Fruit fly (Drosophila melanogaster) whole organism, pupa: ENCODE results near the gene CG31220.

Experiments
- CG10348 ChIP-seq: fragments of 200-800 bp; sonication (Bioruptor generic); IDR thresholded peaks from 2 replicates; pipeline ENCODE4 v1.3.6; 2022; ENCODE audit warnings: missing biosample characterization, missing genetic modification characterization
- CG12605 ChIP-seq: fragments of 200-800 bp; sonication (Bioruptor generic); IDR thresholded peaks from 2 replicates; pipeline ENCODE4 v1.3.6; 2022; ENCODE audit warnings: missing biosample characterization, missing genetic modification characterization
- CG13204 ChIP-seq: fragments of 200-800 bp; sonication (Bioruptor generic); optimal IDR thresholded peaks from 2 replicates; lab custom pipeline; 2018; ENCODE audit warnings: missing biosample characterization, mild to moderate bottlenecking, missing genetic modification characterization, moderate library complexity
- CG14655 ChIP-seq: fragments of 200-800 bp; sonication (Bioruptor generic); optimal IDR thresholded peaks from 3 replicates; lab custom pipeline; 2017; ENCODE audit warnings: mild to moderate bottlenecking, missing biosample characterization, missing genetic modification reagents, missing genetic modification characterization
- CG17806 ChIP-seq: fragments of 200-800 bp; sonication (Bioruptor generic); optimal IDR thresholded peaks from 2 replicates; lab custom pipeline; 2018; ENCODE audit warnings: missing biosample characterization, mild to moderate bottlenecking, missing genetic modification characterization, moderate library complexity
- CG32121 ChIP-seq: fragments of 200-800 bp; sonication (Bioruptor generic); IDR thresholded peaks from 2 replicates; pipeline ENCODE4 v1.3.6; 2022; ENCODE audit warnings: missing biosample characterization, missing genetic modification characterization
- CG4496 ChIP-seq: fragments of 200-800 bp; sonication (Bioruptor generic); IDR thresholded peaks from 3 replicates; pipeline ENCODE4 v1.3.6; 2022; ENCODE audit warnings: missing biosample characterization, missing genetic modification characterization
- CG8159 ChIP-seq: fragments of 200-800 bp; sonication (Bioruptor generic); optimal IDR thresholded peaks from 3 replicates; lab custom pipeline; 2018; ENCODE audit warnings: missing biosample characterization, mild to moderate bottlenecking, missing genetic modification characterization, moderate library complexity
- CG8301 ChIP-seq: fragments of 200-800 bp; sonication (Bioruptor generic); optimal IDR thresholded peaks from 2 replicates; lab custom pipeline; 2018; ENCODE audit warnings: missing biosample characterization, mild to moderate bottlenecking, missing genetic modification characterization
- CG9948 ChIP-seq: fragments of 200-800 bp; sonication (Bioruptor generic); optimal IDR thresholded peaks from 2 replicates; lab custom pipeline; 2018; ENCODE audit warnings: missing biosample characterization, mild to moderate bottlenecking, missing genetic modification characterization, moderate library complexity
- D1 ChIP-seq: fragments of 200-800 bp; sonication (Bioruptor generic); optimal IDR thresholded peaks from 2 replicates; lab custom pipeline; 2018; ENCODE audit warnings: missing biosample characterization, mild to moderate bottlenecking, missing genetic modification characterization, moderate library complexity
- EcR ChIP-seq: fragments of 200-800 bp; sonication (Bioruptor generic); optimal IDR thresholded peaks from 3 replicates; lab custom pipeline; 2019; ENCODE audit warnings: missing biosample characterization, missing genetic modification characterization, mild to moderate bottlenecking, moderate library complexity, missing genetic modification reagents
- Ets98B ChIP-seq: fragments of 200-800 bp; sonication (Bioruptor generic); IDR thresholded peaks from 2 replicates; pipeline ENCODE4 v1.3.6; 2022; ENCODE audit warnings: missing biosample characterization, missing genetic modification characterization
- Pif1A ChIP-seq: fragments of 200-800 bp; sonication (Bioruptor generic); optimal IDR thresholded peaks from 3 replicates; lab custom pipeline; 2016; ENCODE audit warnings: missing biosample characterization, missing genetic modification characterization
- Pif1B ChIP-seq: fragments of 200-800 bp; sonication (Bioruptor generic); optimal IDR thresholded peaks from 3 replicates; lab custom pipeline; 2016; ENCODE audit warnings: missing biosample characterization, missing genetic modification characterization
- fd96Ca ChIP-seq: fragments of 200-800 bp; sonication (Bioruptor generic); IDR thresholded peaks from 3 replicates; pipeline ENCODE4 v1.3.6; 2022; ENCODE audit warnings: missing biosample characterization, missing genetic modification characterization
- gl ChIP-seq: fragments of 200-800 bp; sonication (Bioruptor generic); optimal IDR thresholded peaks from 2 replicates; lab custom pipeline; 2018; ENCODE audit warnings: missing biosample characterization, mild to moderate bottlenecking, missing genetic modification characterization
- rn ChIP-seq: fragments of 200-800 bp; sonication (Bioruptor generic); IDR thresholded peaks from 2 replicates; pipeline ENCODE4 v1.3.6; 2022; ENCODE audit warnings: missing biosample characterization, missing genetic modification characterization

CG31220 gene

DNA sequence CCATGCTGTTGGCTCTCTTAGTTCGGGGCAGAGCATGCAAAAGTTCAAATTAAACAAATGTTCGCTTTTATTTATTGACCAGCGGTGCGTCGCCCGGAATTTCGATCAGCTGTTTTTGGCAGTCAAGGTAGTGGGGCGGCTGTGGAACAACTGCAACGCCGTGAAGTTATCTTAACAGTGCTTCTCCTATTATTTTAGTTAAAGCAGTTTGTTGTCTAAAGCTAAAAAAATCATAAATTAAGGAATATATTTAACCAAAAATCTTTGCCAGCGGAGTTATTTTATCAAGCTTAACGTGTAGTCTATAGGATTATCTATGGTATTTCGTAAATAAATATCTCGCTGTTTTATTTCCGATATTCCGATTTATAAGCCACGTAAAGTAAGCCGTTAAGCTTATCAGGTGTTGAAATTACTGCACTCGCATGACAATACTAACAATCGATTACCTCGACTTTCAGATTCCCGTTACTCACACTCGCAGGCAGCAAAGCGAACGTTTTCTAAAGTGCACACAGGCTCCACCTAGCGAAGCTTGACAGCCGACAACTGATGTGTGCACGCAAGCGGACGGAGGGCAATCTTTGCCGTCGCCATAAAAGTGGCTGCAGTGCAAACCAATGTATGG lies at the start of gene CG31220, which contains the start of gene CG6195:
Gene CG31220, plus strand, starts transcription at position 199 of the 628 bp plus-strand sequence.
Gene CG6195, minus strand, starts transcription at position 122 of the 628 bp plus-strand sequence.
- TF ChIP-seq D1 (no peak), CG32121 (GFP tag; lab: Robert Waterston, UW) (no peak), CG14655 (GFP tag; lab: Kevin White, UChicago) (no peak), fd96Ca (no peak), CG8301 (tag; lab: Kevin White, UChicago) (no peak), CG4496 (GFP tag; lab: Robert Waterston, UW) (peak; percentile 31; the same call in 1 of the 3 replicates), CG10348 (GFP tag; lab: Robert Waterston, UW) (no peak)

- TF ChIP-seq Pif1A (GFP tag; lab: Kevin White, UChicago) = no peak
- no peak for TF ChIP-seq rn (GFP tag; lab: Robert Waterston, UW)
- TF ChIP-seq fd96Ca = no peak
Observed at dm6 chr3R:19598855-19599254, 49.4 kb upstream of the CG31220 start, which contains the start of gene Cpr92A. Cpr92A (minus strand) TSS chr3R:19598955.

- TF ChIP-seq Pif1B (GFP tag; lab: Kevin White, UChicago) (no peak), Ets98B (GFP tag; lab: Robert Waterston, UW) (no peak), Pif1A (GFP tag; lab: Kevin White, UChicago) (no peak), CG10348 (GFP tag; lab: Robert Waterston, UW) (no peak), CG8159 (no peak), CG12605 (GFP tag; lab: Robert Waterston, UW) (no peak)
Observed at dm6 chr3R:19600335-19600734, 48.0 kb upstream of the CG31220 start, which contains the start of gene CG7333. CG7333 (plus strand) TSS chr3R:19600635.

- no peak for TF ChIP-seq fd96Ca
Observed at dm6 chr3R:19602996-19603395, 45.3 kb upstream of the CG31220 start, which contains the start of gene CG7342. CG7342 (plus strand) TSS chr3R:19603375.

dm6 chr3R:19606954-19607353 lies 41.3 kb upstream of the CG31220 start, which contains the start of gene CG17751:
CG17751 (plus strand) TSS chr3R:19607254.
- TF ChIP-seq Pif1B (GFP tag; lab: Kevin White, UChicago) = no peak

DNA sequence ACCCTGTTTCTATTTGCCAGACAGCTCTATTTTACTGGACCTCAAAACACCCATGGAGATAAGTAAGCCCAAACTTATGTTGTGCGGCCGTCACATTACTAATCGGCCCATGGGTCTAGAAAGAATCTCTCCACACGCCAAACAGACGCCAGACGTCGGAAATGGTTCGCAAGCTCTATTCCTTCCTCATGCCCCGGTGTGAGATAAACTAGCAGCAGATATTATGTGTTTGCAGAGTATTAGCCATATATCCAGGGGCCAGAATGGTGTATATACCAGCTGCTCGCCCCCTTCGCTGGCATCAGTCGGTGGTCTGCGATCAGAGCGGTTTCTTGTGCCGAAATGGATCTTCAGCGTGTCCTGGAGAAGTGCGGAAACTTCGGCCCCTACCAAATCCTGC lies 38.4 kb upstream of the CG31220 start, which contains the start of gene CG17752:
Gene CG17752, plus strand, starts transcription at position 301 of the 400 bp plus-strand sequence.
- TF ChIP-seq CG17806 (no peak), CG14655 (GFP tag; lab: Kevin White, UChicago) (no peak), fd96Ca (no peak), rn (GFP tag; lab: Robert Waterston, UW) (no peak), CG9948 (no peak), CG12605 (GFP tag; lab: Robert Waterston, UW) (no peak), CG4496 (GFP tag; lab: Robert Waterston, UW) (no peak), EcR (no peak), CG32121 (GFP tag; lab: Robert Waterston, UW) (no peak)

- no peak for TF ChIP-seq CG17806
- TF ChIP-seq rn (GFP tag; lab: Robert Waterston, UW) = no peak
- TF ChIP-seq Pif1A (GFP tag; lab: Kevin White, UChicago) = no peak
- TF ChIP-seq CG8301 (tag; lab: Kevin White, UChicago) = no peak
- no peak for TF ChIP-seq CG13204 (GFP tag; lab: Kevin White, UChicago)
- TF ChIP-seq CG32121 (GFP tag; lab: Robert Waterston, UW) = no peak
- no peak for TF ChIP-seq EcR
- no peak for TF ChIP-seq CG4496 (GFP tag; lab: Robert Waterston, UW)
- no peak for TF ChIP-seq CG8159
- no peak for TF ChIP-seq CG14655 (GFP tag; lab: Kevin White, UChicago)
- no peak for TF ChIP-seq Ets98B (GFP tag; lab: Robert Waterston, UW)
- no peak for TF ChIP-seq CG9948
Observed at dm6 chr3R:19612908-19613431, 35.3 kb upstream of the CG31220 start, which contains the start of gene CG16727. CG16727 (plus strand) TSS chr3R:19613381.

dm6 chr3R:19619908-19620307 lies 28.4 kb upstream of the CG31220 start:
- TF ChIP-seq gl = no peak
- 0 out of 3 replicates have a peak, but pooled peaks have one; percentile 43 for TF ChIP-seq CG4496 (GFP tag; lab: Robert Waterston, UW)

DNA sequence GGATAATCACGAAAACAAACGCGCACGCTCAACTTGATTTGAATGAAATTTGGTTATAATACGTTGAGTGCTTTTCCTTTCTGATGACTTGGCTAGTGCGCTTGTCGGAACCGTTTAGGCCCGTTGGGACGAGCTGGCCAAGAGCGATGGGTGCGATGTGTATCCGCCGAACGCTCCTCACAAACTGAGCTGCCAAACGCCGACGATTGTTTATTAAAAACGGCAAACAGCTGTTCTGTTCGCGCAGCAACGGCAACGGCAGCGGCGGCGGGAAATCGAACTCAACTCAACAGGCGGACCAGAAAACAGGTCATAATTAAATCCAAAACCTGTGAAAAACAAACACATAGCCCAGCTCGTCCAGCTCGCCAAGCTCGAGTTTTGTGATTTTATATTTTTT lies 27.3 kb upstream of the CG31220 start:
- no peak for TF ChIP-seq CG14655 (GFP tag; lab: Kevin White, UChicago)
- no peak for TF ChIP-seq CG9948
- TF ChIP-seq Pif1A (GFP tag; lab: Kevin White, UChicago) = no peak
- TF ChIP-seq CG4496 (GFP tag; lab: Robert Waterston, UW) = no peak
- TF ChIP-seq EcR = no peak
- no peak for TF ChIP-seq Pif1B (GFP tag; lab: Kevin White, UChicago)
- TF ChIP-seq Ets98B (GFP tag; lab: Robert Waterston, UW) = no peak
- no peak for TF ChIP-seq CG13204 (GFP tag; lab: Kevin White, UChicago)
- no peak for TF ChIP-seq CG17806
